Fruit fly (Drosophila melanogaster) whole organism, prepupa: Measurements from ENCODE around the gene qjt.

Experiments
- Blimp-1 ChIP-seq: fragments of 200-800 bp; sonication (Bioruptor generic); optimal IDR thresholded peaks from 3 replicates; lab custom pipeline; 2017; ENCODE audit warnings: missing biosample characterization, missing genetic modification characterization, mild to moderate bottlenecking, moderate library complexity, missing genetic modification reagents
- CG10669 ChIP-seq: fragments of 200-800 bp; sonication (Bioruptor generic); optimal IDR thresholded peaks from 3 replicates; lab custom pipeline; 2018; ENCODE audit warnings: missing biosample characterization, mild to moderate bottlenecking, missing genetic modification characterization, moderate library complexity
- CG11294 ChIP-seq: fragments of 200-800 bp; sonication (Bioruptor generic); IDR thresholded peaks from 2 replicates; pipeline ENCODE4 v1.3.6; 2022; ENCODE audit warnings: missing biosample characterization, missing genetic modification characterization
- CG11762 ChIP-seq: fragments of 200-800 bp; sonication (Bioruptor generic); optimal IDR thresholded peaks from 3 replicates; lab custom pipeline; 2016; ENCODE audit warnings: missing biosample characterization, missing genetic modification characterization; ENCODE audit not compliant: insufficient read depth
- CG11902 ChIP-seq: fragments of 200-800 bp; sonication (Bioruptor generic); optimal IDR thresholded peaks from 3 replicates; lab custom pipeline; 2016; ENCODE audit warnings: missing biosample characterization, missing genetic modification characterization
- CG15336 ChIP-seq: fragments of 200-800 bp; sonication (Bioruptor generic); IDR thresholded peaks from 2 replicates; pipeline ENCODE4 v1.3.6; 2022; ENCODE audit warnings: missing biosample characterization, missing genetic modification characterization
- CG1621 ChIP-seq: fragments of 200-800 bp; sonication (Bioruptor generic); optimal IDR thresholded peaks from 3 replicates; lab custom pipeline; 2018; ENCODE audit warnings: missing biosample characterization, mild to moderate bottlenecking, missing genetic modification characterization
- CG16779 ChIP-seq: fragments of 200-800 bp; sonication (Bioruptor generic); optimal IDR thresholded peaks from 3 replicates; lab custom pipeline; 2017; ENCODE audit warnings: missing biosample characterization, mild to moderate bottlenecking, missing genetic modification characterization
- CG3032 ChIP-seq: fragments of 200-800 bp; optimal IDR thresholded peaks from 2 replicates; lab custom pipeline; 2019; ENCODE audit warnings: missing biosample characterization, mild to moderate bottlenecking, missing genetic modification characterization, moderate library complexity
- CG34406 ChIP-seq: fragments of 200-800 bp; sonication (Bioruptor generic); optimal IDR thresholded peaks from 3 replicates; lab custom pipeline; 2016; ENCODE audit warnings: missing biosample characterization, missing genetic modification characterization
- CG3919 ChIP-seq: fragments of 200-800 bp; sonication (Bioruptor generic); optimal IDR thresholded peaks from 3 replicates; lab custom pipeline; 2016; ENCODE audit warnings: missing biosample characterization, missing genetic modification characterization
- CG6163 ChIP-seq: fragments of 200-800 bp; sonication (Bioruptor generic); IDR thresholded peaks from 3 replicates; pipeline ENCODE4 v1.3.6; 2022; ENCODE audit warnings: missing biosample characterization, missing genetic modification characterization
- CG6808 ChIP-seq: fragments of 200-800 bp; sonication (Bioruptor generic); optimal IDR thresholded peaks from 3 replicates; lab custom pipeline; 2017; ENCODE audit warnings: missing biosample characterization, missing genetic modification characterization, mild to moderate bottlenecking, moderate library complexity, missing genetic modification reagents
- CG7368 ChIP-seq: fragments of 200-800 bp; sonication (Bioruptor generic); optimal IDR thresholded peaks from 3 replicates; lab custom pipeline; 2016; ENCODE audit warnings: missing biosample characterization, missing genetic modification characterization
- CG8119 ChIP-seq: fragments of 200-800 bp; sonication (Bioruptor generic); IDR thresholded peaks from 3 replicates; pipeline ENCODE4 v1.3.6; 2022; ENCODE audit warnings: missing biosample characterization, missing genetic modification characterization
- CG8319 ChIP-seq: fragments of 200-800 bp; sonication (Bioruptor generic); optimal IDR thresholded peaks from 3 replicates; lab custom pipeline; 2016; ENCODE audit warnings: missing biosample characterization, missing genetic modification characterization
- CG8632 ChIP-seq: fragments of 200-800 bp; sonication (Bioruptor generic); optimal IDR thresholded peaks from 3 replicates; lab custom pipeline; 2016; ENCODE audit warnings: missing biosample characterization, missing genetic modification characterization
- Eip75B ChIP-seq: fragments of 200-800 bp; sonication (Bioruptor generic); optimal IDR thresholded peaks from 3 replicates; lab custom pipeline; 2016; ENCODE audit warnings: missing biosample characterization, missing genetic modification characterization
- Eip78C ChIP-seq: fragments of 200-800 bp; sonication (Bioruptor generic); peaks from one replicate; lab custom pipeline; 2016; ENCODE audit warnings: missing biosample characterization, missing genetic modification characterization
- Ets21C ChIP-seq: fragments of 200-800 bp; sonication (Bioruptor generic); optimal IDR thresholded peaks from 3 replicates; lab custom pipeline; 2016; ENCODE audit warnings: missing biosample characterization, missing genetic modification characterization
- Ets96B ChIP-seq: fragments of 200-800 bp; optimal IDR thresholded peaks from 2 replicates; lab custom pipeline; 2019; ENCODE audit warnings: missing biosample characterization, mild to moderate bottlenecking, missing genetic modification characterization, moderate library complexity
- Gug ChIP-seq: fragments of 200-800 bp; sonication (Bioruptor generic); IDR thresholded peaks from 2 replicates; pipeline ENCODE4 v1.3.6; 2022; ENCODE audit warnings: missing biosample characterization, missing genetic modification characterization
- Hr38 ChIP-seq: sonication (Bioruptor generic); optimal IDR thresholded peaks from 2 replicates; lab custom pipeline; 2016; ENCODE audit warnings: missing biosample characterization, missing genetic modification characterization
- Hr39 ChIP-seq: fragments of 200-800 bp; sonication (Bioruptor generic); optimal IDR thresholded peaks from 2 replicates; lab custom pipeline; 2016; ENCODE audit warnings: missing biosample characterization, missing genetic modification characterization
- Hr4 ChIP-seq: fragments of 200-800 bp; sonication (Bioruptor generic); optimal IDR thresholded peaks from 3 replicates; lab custom pipeline; 2016; ENCODE audit warnings: missing biosample characterization, missing genetic modification characterization
- Lpt ChIP-seq: fragments of 200-800 bp; sonication (Bioruptor generic); optimal IDR thresholded peaks from 3 replicates; lab custom pipeline; 2016; ENCODE audit warnings: missing biosample characterization, missing genetic modification characterization
- Met ChIP-seq: fragments of 200-800 bp; sonication (Bioruptor generic); optimal IDR thresholded peaks from 3 replicates; lab custom pipeline; 2016; ENCODE audit warnings: missing biosample characterization, missing genetic modification characterization
- OdsH ChIP-seq: fragments of 200-800 bp; sonication (Bioruptor generic); optimal IDR thresholded peaks from 3 replicates; lab custom pipeline; 2016; ENCODE audit warnings: missing biosample characterization, missing genetic modification characterization
- Sox102F ChIP-seq: fragments of 200-800 bp; sonication (Bioruptor generic); optimal IDR thresholded peaks from 2 replicates; lab custom pipeline; 2016; ENCODE audit warnings: missing biosample characterization, mild to moderate bottlenecking, missing genetic modification characterization
- Sox15 ChIP-seq: fragments of 200-800 bp; sonication (Bioruptor generic); optimal IDR thresholded peaks from 3 replicates; lab custom pipeline; 2016; ENCODE audit warnings: missing biosample characterization, missing genetic modification characterization
- achi ChIP-seq: fragments of 200-800 bp; sonication (Bioruptor generic); optimal IDR thresholded peaks from 3 replicates; lab custom pipeline; 2016; ENCODE audit warnings: missing biosample characterization, missing genetic modification characterization
- acj6 ChIP-seq: fragments of 200-800 bp; sonication (Bioruptor generic); optimal IDR thresholded peaks from 3 replicates; lab custom pipeline; 2016; ENCODE audit warnings: missing biosample characterization, missing genetic modification characterization
- cyc ChIP-seq: fragments of 200-800 bp; sonication (Bioruptor generic); optimal IDR thresholded peaks from 3 replicates; lab custom pipeline; 2016; ENCODE audit warnings: missing biosample characterization, missing genetic modification characterization
- dsx ChIP-seq: fragments of 200-800 bp; optimal IDR thresholded peaks from 3 replicates; lab custom pipeline; 2019; ENCODE audit warnings: missing biosample characterization, mild to moderate bottlenecking, missing genetic modification characterization, moderate library complexity; ENCODE audit not compliant: poor library complexity, severe bottlenecking
- eg ChIP-seq: fragments of 200-800 bp; sonication (Bioruptor generic); IDR thresholded peaks from 3 replicates; pipeline ENCODE4 v1.3.6; 2022; ENCODE audit warnings: missing biosample characterization, missing genetic modification characterization
- fd59A ChIP-seq: fragments of 200-800 bp; sonication (Bioruptor generic); optimal IDR thresholded peaks from 2 replicates; lab custom pipeline; 2017; ENCODE audit warnings: missing biosample characterization, mild to moderate bottlenecking, missing genetic modification characterization, missing genetic modification reagents
- fd85E ChIP-seq: fragments of 200-800 bp; sonication (Bioruptor generic); optimal IDR thresholded peaks from 3 replicates; lab custom pipeline; 2016; ENCODE audit warnings: missing biosample characterization, missing genetic modification characterization
- fkh ChIP-seq: fragments of 200-800 bp; sonication (Bioruptor generic); optimal IDR thresholded peaks from 3 replicates; lab custom pipeline; 2017; ENCODE audit warnings: missing biosample characterization, mild to moderate bottlenecking, missing genetic modification characterization, moderate library complexity
- lz ChIP-seq: fragments of 200-800 bp; sonication (Bioruptor generic); optimal IDR thresholded peaks from 3 replicates; lab custom pipeline; 2016; ENCODE audit warnings: missing biosample characterization, missing genetic modification characterization
- pdm3 ChIP-seq: fragments of 200-800 bp; sonication (Bioruptor generic); optimal IDR thresholded peaks from 3 replicates; lab custom pipeline; 2016; ENCODE audit warnings: missing biosample characterization, missing genetic modification characterization
- salr ChIP-seq, 2 experiments: fragments of 200-800 bp; sonication (Bioruptor generic); optimal IDR thresholded peaks; 3 replicates each; lab custom pipeline; 2016 to 2018; ENCODE audit warnings: missing biosample characterization in 2 of 2, missing genetic modification characterization in 2 of 2, mild to moderate bottlenecking in 1 of 2
- ss ChIP-seq, 2 experiments: fragments of 200-800 bp; sonication (Bioruptor generic); optimal IDR thresholded peaks; 2 replicates in 1 of 2; 3 replicates in 1 of 2; lab custom pipeline; 2017 to 2018; ENCODE audit warnings: mild to moderate bottlenecking in 2 of 2, missing biosample characterization in 2 of 2, missing genetic modification characterization in 2 of 2, moderate library complexity in 1 of 2
- svp ChIP-seq: fragments of 200-800 bp; sonication (Bioruptor generic); peaks from one replicate; lab custom pipeline; 2016; ENCODE audit warnings: missing biosample characterization, missing genetic modification characterization
- topi ChIP-seq: fragments of 200-800 bp; sonication (Bioruptor generic); optimal IDR thresholded peaks from 3 replicates; lab custom pipeline; 2016; ENCODE audit warnings: missing biosample characterization, missing genetic modification characterization
- vri ChIP-seq: fragments of 200-800 bp; sonication (Bioruptor generic); optimal IDR thresholded peaks from 3 replicates; lab custom pipeline; 2016; ENCODE audit warnings: missing biosample characterization, mild to moderate bottlenecking, missing genetic modification characterization

Gene qjt

DNA sequence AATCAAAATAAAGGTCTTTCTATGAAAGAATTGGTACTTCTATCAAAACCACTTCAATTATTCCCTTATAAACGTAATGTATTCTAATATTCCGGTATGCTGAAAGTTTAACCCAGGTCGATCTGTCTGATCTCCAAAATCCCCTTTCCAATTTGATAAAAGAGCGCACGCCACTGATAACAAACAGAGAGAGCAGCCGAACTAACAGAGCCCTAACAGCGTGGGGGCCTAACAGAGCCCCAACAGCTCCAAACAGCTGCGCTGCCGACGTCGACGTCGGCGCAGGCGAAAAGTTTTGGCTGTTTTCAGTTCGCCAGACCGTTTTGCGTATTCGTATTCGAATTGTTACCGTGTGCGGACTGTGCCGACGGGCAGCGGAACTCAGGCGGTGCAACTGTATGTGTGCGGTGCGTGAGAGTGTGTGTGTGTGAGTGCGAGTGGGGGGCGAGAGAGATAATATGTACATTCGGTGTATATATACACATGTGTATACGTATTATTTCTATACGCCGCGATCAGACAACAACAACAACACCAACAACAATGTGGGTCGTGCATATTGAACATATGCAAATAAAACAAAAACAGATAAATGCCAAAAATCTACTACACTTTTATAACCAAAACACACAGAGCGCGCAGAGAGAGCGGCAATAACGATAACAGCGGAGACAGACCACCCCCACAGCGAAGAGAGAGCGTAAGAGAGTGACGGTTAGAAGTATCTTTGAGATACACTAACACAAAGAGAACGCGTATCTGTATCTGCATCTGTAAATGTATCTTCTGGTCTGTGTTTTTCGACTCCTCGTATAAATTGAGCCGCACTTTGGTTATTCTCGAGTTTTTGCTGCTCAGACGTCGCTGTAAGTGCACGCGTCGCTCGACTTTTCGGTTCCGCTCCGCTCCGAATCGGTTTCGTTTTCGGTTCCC is 8.2 kb downstream of the qjt start, which contains the start of gene Oatp74D (continued):
- TF ChIP-seq achi (GFP tag; lab: Kevin White, UChicago) (peak; percentile 49), fd59A (GFP tag; lab: Kevin White, UChicago) (no peak), svp (GFP tag; lab: Kevin White, UChicago) (peak; percentile 86), Gug (no peak), Lpt (peak; percentile 54), Met (GFP tag; lab: Kevin White, UChicago) (peak; percentile 80), Ets96B (tag; lab: Kevin White, UChicago) (peak; percentile 36), CG7368 (GFP tag; lab: Kevin White, UChicago) (peak; percentile 47), Sox102F (GFP tag; lab: Kevin White, UChicago) (peak; percentile 71), Hr38 (GFP tag; lab: Kevin White, UChicago) (no peak), Sox15 (GFP tag; lab: Kevin White, UChicago) (peak; percentile 11), CG3032 (tag; lab: Kevin White, UChicago) (no peak), topi (peak; percentile 78), vri (peak; percentile 60), OdsH (peak; percentile 64), Ets21C (peak; percentile 58), Eip75B (GFP tag; lab: Kevin White, UChicago) (peak; percentile 45), acj6 (GFP tag; lab: Kevin White, UChicago) (peak; percentile 58), lz (GFP tag; lab: Kevin White, UChicago) (peak; percentile 72), fd85E (GFP tag; lab: Kevin White, UChicago) (no peak), CG8119 (GFP tag; lab: Robert Waterston, UW) (peak; percentile 78), eg (GFP tag; lab: Robert Waterston, UW) (peak; percentile 79), cyc (GFP tag; lab: Kevin White, UChicago) (peak; percentile 56), CG11762 (GFP tag; lab: Kevin White, UChicago) (no peak), salr (GFP tag; optimal IDR thresholded peaks at IDR 0.05; lab: Kevin White, UChicago) (peak in 1 of 2 experiments; percentile 47), Blimp-1 (GFP tag; lab: Kevin White, UChicago) (peak; percentile 62), CG8319 (peak; percentile 8)

DNA sequence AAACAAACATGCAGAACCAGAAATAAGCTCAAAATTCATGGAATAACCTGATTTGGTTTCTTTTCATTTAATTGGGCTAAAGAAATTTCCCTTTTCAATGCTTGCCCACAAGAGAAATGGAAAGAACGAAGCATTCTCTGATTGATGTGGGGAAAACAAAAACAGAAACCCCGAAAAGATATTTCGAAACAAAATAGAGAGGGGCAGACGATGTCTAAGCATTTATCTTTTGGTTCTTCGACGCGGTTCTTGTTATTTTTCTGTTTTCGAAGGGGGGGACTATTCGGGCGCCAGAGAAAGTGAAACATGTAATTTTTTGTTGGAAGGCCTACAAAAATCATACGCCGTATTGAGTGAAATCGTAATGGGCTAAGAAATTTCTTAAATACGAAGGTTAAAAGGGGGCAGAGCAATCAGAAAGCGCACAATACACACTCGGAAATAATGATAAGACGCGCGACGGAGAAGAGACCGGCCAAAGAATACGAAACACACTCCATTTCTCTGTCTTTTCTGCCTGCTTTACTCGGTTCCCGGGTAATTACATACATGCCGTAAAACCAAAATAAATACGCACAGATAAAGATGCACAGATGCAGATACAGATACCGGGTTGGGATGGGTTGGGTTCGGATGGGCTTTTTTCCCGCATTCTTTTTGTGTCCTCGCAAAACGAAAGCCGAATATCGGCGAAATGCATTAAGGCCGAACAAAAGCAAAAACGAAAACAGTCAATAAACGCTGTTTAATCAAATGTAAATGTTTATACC is 9.9 kb downstream of the qjt start:
- TF ChIP-seq lz (GFP tag; lab: Kevin White, UChicago) (no peak), dsx (GFP tag; lab: Kevin White, UChicago) (no peak), acj6 (GFP tag; lab: Kevin White, UChicago) (no peak), achi (GFP tag; lab: Kevin White, UChicago) (no peak), pdm3 (no peak), Eip75B (GFP tag; lab: Kevin White, UChicago) (peak; percentile 5), ss (GFP tag; optimal IDR thresholded peaks at IDR 0.05; lab: Kevin White, UChicago) (peak; percentile 2 to 27), CG1621 (tag; lab: Kevin White, UChicago) (peak; percentile 16), Hr38 (GFP tag; lab: Kevin White, UChicago) (no peak), CG7368 (GFP tag; lab: Kevin White, UChicago) (no peak), CG15336 (GFP tag; lab: Robert Waterston, UW) (no peak), Hr39 (GFP tag; lab: Kevin White, UChicago) (no peak), CG11294 (GFP tag; lab: Robert Waterston, UW) (no peak), CG16779 (no peak), fkh (GFP tag; lab: Kevin White, UChicago) (peak; percentile 12), CG10669 (GFP tag; lab: Kevin White, UChicago) (no peak), svp (GFP tag; lab: Kevin White, UChicago) (peak; percentile 89), CG6163 (no peak), CG3919 (GFP tag; lab: Kevin White, UChicago) (no peak), Blimp-1 (GFP tag; lab: Kevin White, UChicago) (peak; percentile 30), CG11902 (no peak), Eip78C (peak; percentile 62), Lpt (no peak), eg (GFP tag; lab: Robert Waterston, UW) (no peak), CG8632 (GFP tag; lab: Kevin White, UChicago) (no peak), CG34406 (GFP tag; lab: Kevin White, UChicago) (no peak), CG8319 (no peak), Gug (no peak), CG6808 (no peak), Hr4 (GFP tag; lab: Kevin White, UChicago) (no peak)
